Fruit fly (Drosophila melanogaster): ENCODE results near the gene CG31780.
"Not testable (repeated sequence)": the region's sequence is repeated elsewhere in the genome, so short reads cannot be mapped to it uniquely, and the experiment has no call there.

Gene CG31780

dm6 chr2L:15718172-15718571 lies 22.3 kb downstream of the CG31780 start, which contains the start of gene stol:
Gene stol (minus strand): TSS chr2L:15718272.
- not testable (repeated sequence) for TF ChIP-seq Opbp (GFP tag; IDR thresholded peaks at IDR 0.05; ENCODE audit: partially characterized antibody); grau (tag; optimal IDR thresholded peaks at IDR 0.05); croc (GFP tag; conservative IDR thresholded peaks at IDR 0.05)

- no peak for TF ChIP-seq cas (GFP tag; IDR thresholded peaks at IDR 0.05)
- TF ChIP-seq hkb (optimal IDR thresholded peaks at IDR 0.05): no peak
- TF ChIP-seq hkb (GFP tag; IDR thresholded peaks at IDR 0.05): no peak
- TF ChIP-seq CG2120 (GFP tag; optimal IDR thresholded peaks at IDR 0.05): no peak
- no peak for TF ChIP-seq CG14050 (GFP tag; IDR thresholded peaks at IDR 0.05)
- no peak for TF ChIP-seq CrebB (tag; optimal IDR thresholded peaks at IDR 0.05)
- peak; percentile 1 for TF ChIP-seq CG17829 (tag; optimal IDR thresholded peaks at IDR 0.05)
- TF ChIP-seq chif (GFP tag; optimal IDR thresholded peaks at IDR 0.05): no peak
- no peak for TF ChIP-seq CG10565 (GFP tag; optimal IDR thresholded peaks at IDR 0.05)
- TF ChIP-seq ATbp (GFP tag; optimal IDR thresholded peaks at IDR 0.05): no peak
- TF ChIP-seq crp (GFP tag; optimal IDR thresholded peaks at IDR 0.05): no peak
- TF ChIP-seq dimm (GFP tag; IDR thresholded peaks at IDR 0.05): no peak
- TF ChIP-seq CG8281 (tag; optimal IDR thresholded peaks at IDR 0.05): no peak
- TF ChIP-seq az2 (GFP tag; optimal IDR thresholded peaks at IDR 0.05): no peak
- TF ChIP-seq CG30020 (tag; optimal IDR thresholded peaks at IDR 0.05): no peak
- TF ChIP-seq ab (GFP tag; optimal IDR thresholded peaks at IDR 0.05): no peak
- no peak for TF ChIP-seq CG5953 (GFP tag; IDR thresholded peaks at IDR 0.05)
- no peak for TF ChIP-seq CG32532 (GFP tag; IDR thresholded peaks at IDR 0.05)
- TF ChIP-seq GATAe (GFP tag; conservative IDR thresholded peaks at IDR 0.05): no peak
- no peak for TF ChIP-seq wor (GFP tag; IDR thresholded peaks at IDR 0.05)
- TF ChIP-seq Eip74EF (GFP tag; optimal IDR thresholded peaks at IDR 0.05): no peak
- peak; percentile 62; the same call in 1 of the 2 replicates for TF ChIP-seq CG10321 (GFP tag; IDR thresholded peaks at IDR 0.05)
- TF ChIP-seq shn (GFP tag; optimal IDR thresholded peaks at IDR 0.05): no peak
- no peak for TF ChIP-seq sr (GFP tag; IDR thresholded peaks at IDR 0.05)
- TF ChIP-seq CG17802 (tag; optimal IDR thresholded peaks at IDR 0.05): no peak
- TF ChIP-seq CG8089 (GFP tag; optimal IDR thresholded peaks at IDR 0.05): no peak
- no peak for TF ChIP-seq gsb-n (tag; optimal IDR thresholded peaks at IDR 0.05)
- no peak for TF ChIP-seq CG1602 (GFP tag; optimal IDR thresholded peaks at IDR 0.05)
- peak in 1 of 2 experiments; percentile 64 for TF ChIP-seq insv (GFP tag; optimal IDR thresholded peaks at IDR 0.05)
- no peak for TF ChIP-seq Lpt (GFP tag; optimal IDR thresholded peaks at IDR 0.05)
- peak; percentile 47 for TF ChIP-seq D (optimal IDR thresholded peaks at IDR 0.05)
- TF ChIP-seq D (GFP tag; optimal IDR thresholded peaks at IDR 0.05): no peak
- peak; percentile 41 for TF ChIP-seq CG1832 (GFP tag; optimal IDR thresholded peaks at IDR 0.05)
- TF ChIP-seq CG10979 (tag; optimal IDR thresholded peaks at IDR 0.05): no peak
- peak; percentile 67 for TF ChIP-seq Deaf1 (tag; optimal IDR thresholded peaks at IDR 0.05)
- no peak for TF ChIP-seq disco-r (GFP tag; optimal IDR thresholded peaks at IDR 0.05)
- TF ChIP-seq CG7928 (GFP tag; optimal IDR thresholded peaks at IDR 0.05): no peak
- no peak for TF ChIP-seq stwl (tag; optimal IDR thresholded peaks at IDR 0.05)
- TF ChIP-seq sc (optimal IDR thresholded peaks at IDR 0.05): no peak
- TF ChIP-seq sc (GFP tag; optimal IDR thresholded peaks at IDR 0.05): no peak
- TF ChIP-seq crc (GFP tag; optimal IDR thresholded peaks at IDR 0.05): no peak
- no peak for TF ChIP-seq hbn (GFP tag; IDR thresholded peaks at IDR 0.05; ENCODE audit: partially characterized antibody)
- TF ChIP-seq org-1 (GFP tag; optimal IDR thresholded peaks at IDR 0.05): no peak
- TF ChIP-seq CG4854 (GFP tag; optimal IDR thresholded peaks at IDR 0.05): no peak
- no peak for TF ChIP-seq Dbx (GFP tag; IDR thresholded peaks at IDR 0.05)
- TF ChIP-seq wdn (GFP tag; IDR thresholded peaks at IDR 0.05): no peak
- TF ChIP-seq kni (GFP tag; optimal IDR thresholded peaks at IDR 0.05): peak; percentile 30
- TF ChIP-seq sisA (GFP tag; IDR thresholded peaks at IDR 0.05): no peak
These were observed 35.8 kb downstream of the CG31780 start for dm6 chr2L:15731687-15732086.
